Fruit fly (Drosophila melanogaster) whole organism: ENCODE measurements around the gene CG10570.

Source experiments
- CG8478 ChIP-seq: fragments of >200 bp; optimal IDR thresholded peaks from 2 replicates; lab custom pipeline; 2018; ENCODE audit warnings: inconsistent platforms
- Dll ChIP-seq: fragments of >200 bp; optimal IDR thresholded peaks from 2 replicates; lab custom pipeline; 2017
- EcR ChIP-seq, 2 experiments: fragments of >200 bp; optimal IDR thresholded peaks; 2 replicates each; lab custom pipeline; 2017; ENCODE audit warnings: missing biosample characterization in 2 of 2, missing genetic modification characterization in 2 of 2, missing genetic modification reagents in 2 of 2
- pan ChIP-seq: fragments of >200 bp; optimal IDR thresholded peaks from 2 replicates; lab custom pipeline; 2017
- psq ChIP-seq: fragments of >200 bp; optimal IDR thresholded peaks from 2 replicates; lab custom pipeline; 2017
- usp ChIP-seq: fragments of >200 bp; optimal IDR thresholded peaks from 2 replicates; lab custom pipeline; 2017; ENCODE audit warnings: missing biosample characterization, missing genetic modification characterization, mixed read lengths

CG10570 gene

dm6 chr2L:18810960-18811642, at the start of gene CG10570, which contains the start of gene CG42502:
CG10570 (minus strand) TSS chr2L:18811252.
CG42502 (minus strand) TSS chr2L:18811252.
- no peak for TF ChIP-seq Dll (lab: Kevin White, UChicago)
- peak; percentile 73 for TF ChIP-seq pan (lab: Kevin White, UChicago)
- TF ChIP-seq usp (GFP tag; lab: Kevin White, UChicago), result no peak

dm6 chr2L:18858661-18859532, 47.8 kb upstream of the CG10570 start, which contains the start of the genes CG10602 and mRpL13:
CG10602 (minus strand) TSS chr2L:18859248.
mRpL13 (minus strand) TSS chr2L:18859248.
- no peak for TF ChIP-seq psq
- no peak for TF ChIP-seq usp (GFP tag; lab: Kevin White, UChicago)
- TF ChIP-seq Dll (lab: Kevin White, UChicago), result no peak
- TF ChIP-seq pan (lab: Kevin White, UChicago), result no peak
- no peak for TF ChIP-seq EcR (GFP tag; optimal IDR thresholded peaks at IDR 0.05; lab: Kevin White, UChicago)

- TF ChIP-seq psq (no peak), EcR (GFP tag; optimal IDR thresholded peaks at IDR 0.05; lab: Kevin White, UChicago) (no peak), pan (lab: Kevin White, UChicago) (peak; percentile 81)
Measured at dm6 chr2L:18857635-18858059, 46.6 kb upstream of the CG10570 start.

- TF ChIP-seq EcR (GFP tag; optimal IDR thresholded peaks at IDR 0.05; lab: Kevin White, UChicago) (no peak), pan (lab: Kevin White, UChicago) (no peak), Dll (lab: Kevin White, UChicago) (no peak), psq (no peak), usp (GFP tag; lab: Kevin White, UChicago) (no peak), CG8478 (lab: Kevin White, UChicago) (no peak)
Measured at dm6 chr2L:18852249-18852648, 41.2 kb upstream of the CG10570 start.

dm6 chr2L:18846843-18847242, 35.8 kb upstream of the CG10570 start:
- TF ChIP-seq pan (lab: Kevin White, UChicago) (no peak), psq (no peak), CG8478 (lab: Kevin White, UChicago) (no peak), usp (GFP tag; lab: Kevin White, UChicago) (no peak), EcR (GFP tag; optimal IDR thresholded peaks at IDR 0.05; lab: Kevin White, UChicago) (no peak), Dll (lab: Kevin White, UChicago) (no peak)

dm6 chr2L:18846175-18846574, 35.1 kb upstream of the CG10570 start:
- no peak for TF ChIP-seq usp (GFP tag; lab: Kevin White, UChicago)
- no peak for TF ChIP-seq Dll (lab: Kevin White, UChicago)
- no peak for TF ChIP-seq psq
- no peak for TF ChIP-seq pan (lab: Kevin White, UChicago)
- no peak for TF ChIP-seq EcR (GFP tag; optimal IDR thresholded peaks at IDR 0.05; lab: Kevin White, UChicago)
- TF ChIP-seq CG8478 (lab: Kevin White, UChicago), result no peak

- TF ChIP-seq Dll (lab: Kevin White, UChicago) (no peak), EcR (GFP tag; optimal IDR thresholded peaks at IDR 0.05; lab: Kevin White, UChicago) (no peak), usp (GFP tag; lab: Kevin White, UChicago) (no peak), pan (lab: Kevin White, UChicago) (no peak), CG8478 (lab: Kevin White, UChicago) (no peak), psq (no peak)
Measured at dm6 chr2L:18844917-18845509, 34.0 kb upstream of the CG10570 start, which contains the start of gene CG17321. CG17321 (plus strand) TSS chr2L:18845184.

dm6 chr2L:18844479-18844878, 33.4 kb upstream of the CG10570 start, which contains the start of gene CG33120:
CG33120 (minus strand) TSS chr2L:18844579.
- no peak for TF ChIP-seq Dll (lab: Kevin White, UChicago)
- no peak for TF ChIP-seq EcR (GFP tag; optimal IDR thresholded peaks at IDR 0.05; lab: Kevin White, UChicago)
- no peak for TF ChIP-seq usp (GFP tag; lab: Kevin White, UChicago)

dm6 chr2L:18843560-18843959, 32.5 kb upstream of the CG10570 start:
- TF ChIP-seq EcR (GFP tag; optimal IDR thresholded peaks at IDR 0.05; lab: Kevin White, UChicago) (no peak), Dll (lab: Kevin White, UChicago) (no peak), psq (no peak), pan (lab: Kevin White, UChicago) (no peak)

- no peak for TF ChIP-seq psq
- no peak for TF ChIP-seq usp (GFP tag; lab: Kevin White, UChicago)
- no peak for TF ChIP-seq Dll (lab: Kevin White, UChicago)
- TF ChIP-seq CG8478 (lab: Kevin White, UChicago), result no peak
- TF ChIP-seq EcR (GFP tag; optimal IDR thresholded peaks at IDR 0.05; lab: Kevin White, UChicago), result no peak
- TF ChIP-seq pan (lab: Kevin White, UChicago), result no peak
Measured at dm6 chr2L:18841210-18841609, 30.2 kb upstream of the CG10570 start, which contains the start of gene CG31752. CG31752 (minus strand) TSS chr2L:18841310.

dm6 chr2L:18839143-18839872, 28.3 kb upstream of the CG10570 start, which contains the start of gene CG10600:
CG10600 (minus strand) TSS chr2L:18839679.
- TF ChIP-seq pan (lab: Kevin White, UChicago), result no peak
- no peak for TF ChIP-seq usp (GFP tag; lab: Kevin White, UChicago)
- TF ChIP-seq psq, result no peak
- TF ChIP-seq CG8478 (lab: Kevin White, UChicago), result no peak
- TF ChIP-seq EcR (GFP tag; optimal IDR thresholded peaks at IDR 0.05; lab: Kevin White, UChicago), result no peak
- no peak for TF ChIP-seq Dll (lab: Kevin White, UChicago)
